Worm (Caenorhabditis elegans): ENCODE results near the gene thoc-5.
A peak's percentile ranks its signal among the peaks of the same experiment; 100 is the strongest.

The thoc-5 gene

DNA sequence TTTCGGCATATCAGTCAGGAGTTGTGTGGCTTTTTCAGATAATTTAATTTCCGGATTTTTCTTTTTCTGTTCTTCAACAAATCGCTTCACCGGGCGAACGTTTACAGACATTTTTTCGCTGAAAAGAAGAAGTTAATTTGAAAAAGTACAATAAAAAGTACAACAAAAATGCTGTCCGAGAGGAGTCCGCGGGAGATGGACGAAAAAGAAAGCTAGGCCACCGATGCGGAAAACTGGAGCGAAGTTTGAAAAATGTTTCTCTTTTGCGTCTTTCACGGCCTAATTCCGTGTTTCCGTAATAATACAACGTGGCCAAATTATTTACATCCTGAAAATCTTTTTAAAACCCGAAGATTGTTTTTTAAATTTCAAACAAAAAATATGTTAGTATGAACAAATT, at the start of gene thoc-5:
TSS of gene thoc-5 (minus strand) at position 152 of the 400 bp plus-strand sequence.
- TF ChIP-seq aly-1 (tag; optimal IDR thresholded peaks at IDR 0.05) (no peak), tbx-11 (GFP tag; IDR thresholded peaks at IDR 0.05) (no peak), tra-4 (tag; optimal IDR thresholded peaks at IDR 0.05) (no peak), ets-7 (tag; optimal IDR thresholded peaks at IDR 0.05) (peak; percentile 10), hmg-4 (GFP tag; optimal IDR thresholded peaks at IDR 0.05) (no peak), ama-1 (optimal IDR thresholded peaks at IDR 0.05) (no peak), ceh-13 (GFP tag; optimal IDR thresholded peaks at IDR 0.05) (no peak), flt-1 (GFP tag; IDR thresholded peaks at IDR 0.05) (peak; percentile 58), hmbx-1 (tag; optimal IDR thresholded peaks at IDR 0.05) (no peak), pes-1 (GFP tag; IDR thresholded peaks at IDR 0.05) (peak; percentile 67), ceh-36 (tag; optimal IDR thresholded peaks at IDR 0.05) (no peak), sea-1 (GFP tag; conservative IDR thresholded peaks at IDR 0.05) (no peak), scrt-1 (GFP tag; IDR thresholded peaks at IDR 0.05) (no peak), B0310.2 (tag; optimal IDR thresholded peaks at IDR 0.05) (no peak), F13C5.2 (tag; optimal IDR thresholded peaks at IDR 0.05) (peak; percentile 27), tbx-37 (GFP tag; conservative IDR thresholded peaks at IDR 0.05) (peak; percentile 85), hnd-1 (tag; optimal IDR thresholded peaks at IDR 0.05) (no peak)

ce11 chrIII:5395746-5396145, 46.5 kb upstream of the thoc-5 start:
- no peak for TF ChIP-seq flt-1 (GFP tag; IDR thresholded peaks at IDR 0.05)
- no peak for TF ChIP-seq B0310.2 (tag; optimal IDR thresholded peaks at IDR 0.05)
- TF ChIP-seq aly-1 (tag; optimal IDR thresholded peaks at IDR 0.05): no peak
- no peak for TF ChIP-seq pes-1 (GFP tag; IDR thresholded peaks at IDR 0.05)
- no peak for TF ChIP-seq hmbx-1 (tag; optimal IDR thresholded peaks at IDR 0.05)
- TF ChIP-seq scrt-1 (GFP tag; IDR thresholded peaks at IDR 0.05): no peak
- no peak for TF ChIP-seq ceh-36 (tag; optimal IDR thresholded peaks at IDR 0.05)
- no peak for TF ChIP-seq ceh-13 (GFP tag; optimal IDR thresholded peaks at IDR 0.05)
- TF ChIP-seq sea-1 (GFP tag; conservative IDR thresholded peaks at IDR 0.05): no peak
- TF ChIP-seq F13C5.2 (tag; optimal IDR thresholded peaks at IDR 0.05): no peak
- no peak for TF ChIP-seq tbx-11 (GFP tag; IDR thresholded peaks at IDR 0.05)

ce11 chrIII:5389365-5389764, 40.2 kb upstream of the thoc-5 start:
- TF ChIP-seq tbx-11 (GFP tag; IDR thresholded peaks at IDR 0.05) (no peak), hnd-1 (tag; optimal IDR thresholded peaks at IDR 0.05) (no peak), flt-1 (GFP tag; IDR thresholded peaks at IDR 0.05) (no peak)

ce11 chrIII:5388113-5388512, 38.9 kb upstream of the thoc-5 start:
- TF ChIP-seq B0310.2 (tag; optimal IDR thresholded peaks at IDR 0.05) (no peak), hnd-1 (tag; optimal IDR thresholded peaks at IDR 0.05) (no peak), tra-4 (tag; optimal IDR thresholded peaks at IDR 0.05) (no peak), ceh-36 (tag; optimal IDR thresholded peaks at IDR 0.05) (no peak), ets-7 (tag; optimal IDR thresholded peaks at IDR 0.05) (no peak), ceh-13 (GFP tag; optimal IDR thresholded peaks at IDR 0.05) (no peak), aly-1 (tag; optimal IDR thresholded peaks at IDR 0.05) (no peak), F13C5.2 (tag; optimal IDR thresholded peaks at IDR 0.05) (no peak), tbx-11 (GFP tag; IDR thresholded peaks at IDR 0.05) (no peak), hmbx-1 (tag; optimal IDR thresholded peaks at IDR 0.05) (no peak), sea-1 (GFP tag; conservative IDR thresholded peaks at IDR 0.05) (no peak), pes-1 (GFP tag; IDR thresholded peaks at IDR 0.05) (no peak), flt-1 (GFP tag; IDR thresholded peaks at IDR 0.05) (no peak), scrt-1 (GFP tag; IDR thresholded peaks at IDR 0.05) (no peak), ama-1 (optimal IDR thresholded peaks at IDR 0.05) (no peak), hmg-4 (GFP tag; optimal IDR thresholded peaks at IDR 0.05) (no peak), tbx-37 (GFP tag; conservative IDR thresholded peaks at IDR 0.05) (no peak)

ce11 chrIII:5385315-5385714, 36.1 kb upstream of the thoc-5 start, which contains the start of gene Y32H12A.7:
Y32H12A.7 (minus strand) TSS chrIII:5385415.
- no peak for TF ChIP-seq hmg-4 (GFP tag; optimal IDR thresholded peaks at IDR 0.05)
- TF ChIP-seq ceh-36 (tag; optimal IDR thresholded peaks at IDR 0.05): no peak
- TF ChIP-seq ama-1 (optimal IDR thresholded peaks at IDR 0.05): no peak
- no peak for TF ChIP-seq ceh-13 (GFP tag; optimal IDR thresholded peaks at IDR 0.05)
- TF ChIP-seq flt-1 (GFP tag; IDR thresholded peaks at IDR 0.05): no peak
- TF ChIP-seq tbx-37 (GFP tag; conservative IDR thresholded peaks at IDR 0.05): no peak
- no peak for TF ChIP-seq F13C5.2 (tag; optimal IDR thresholded peaks at IDR 0.05)

DNA sequence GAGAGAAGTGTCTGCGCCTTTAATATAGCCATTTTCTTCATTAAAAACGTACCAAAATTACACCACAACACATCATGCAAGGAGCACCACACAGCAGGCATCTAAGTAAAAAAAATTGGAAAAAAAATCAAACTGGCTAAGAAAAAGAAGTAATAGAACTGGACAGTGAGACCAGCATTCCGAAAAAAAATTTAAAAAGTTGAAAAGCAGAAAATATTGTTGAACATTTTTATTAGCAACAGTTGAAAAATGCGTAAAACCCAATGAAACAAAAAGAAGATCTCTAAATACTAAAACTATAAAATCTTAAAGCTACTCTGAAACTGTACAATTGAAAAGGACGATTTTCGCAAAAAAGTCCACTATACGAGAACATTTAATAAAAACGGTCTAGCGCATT, 32.9 kb upstream of the thoc-5 start, which contains the start of gene Y32H12A.6:
TSS of gene Y32H12A.6 (minus strand) at position 101 of the 400 bp plus-strand sequence.
- TF ChIP-seq tbx-37 (GFP tag; conservative IDR thresholded peaks at IDR 0.05) (no peak), tbx-11 (GFP tag; IDR thresholded peaks at IDR 0.05) (no peak), B0310.2 (tag; optimal IDR thresholded peaks at IDR 0.05) (no peak), ama-1 (optimal IDR thresholded peaks at IDR 0.05) (no peak), ets-7 (tag; optimal IDR thresholded peaks at IDR 0.05) (no peak), hmg-4 (GFP tag; optimal IDR thresholded peaks at IDR 0.05) (no peak), F13C5.2 (tag; optimal IDR thresholded peaks at IDR 0.05) (no peak), scrt-1 (GFP tag; IDR thresholded peaks at IDR 0.05) (no peak), ceh-13 (GFP tag; optimal IDR thresholded peaks at IDR 0.05) (no peak), hmbx-1 (tag; optimal IDR thresholded peaks at IDR 0.05) (no peak), flt-1 (GFP tag; IDR thresholded peaks at IDR 0.05) (no peak), tra-4 (tag; optimal IDR thresholded peaks at IDR 0.05) (no peak), aly-1 (tag; optimal IDR thresholded peaks at IDR 0.05) (no peak), ceh-36 (tag; optimal IDR thresholded peaks at IDR 0.05) (no peak), sea-1 (GFP tag; conservative IDR thresholded peaks at IDR 0.05) (no peak), hnd-1 (tag; optimal IDR thresholded peaks at IDR 0.05) (no peak), pes-1 (GFP tag; IDR thresholded peaks at IDR 0.05) (no peak)

ce11 chrIII:5380554-5380953, 31.4 kb upstream of the thoc-5 start:
- TF ChIP-seq scrt-1 (GFP tag; IDR thresholded peaks at IDR 0.05) (no peak), ceh-13 (GFP tag; optimal IDR thresholded peaks at IDR 0.05) (no peak), tbx-37 (GFP tag; conservative IDR thresholded peaks at IDR 0.05) (no peak)

- TF ChIP-seq ceh-36 (tag; optimal IDR thresholded peaks at IDR 0.05): no peak
- TF ChIP-seq hmg-4 (GFP tag; optimal IDR thresholded peaks at IDR 0.05): peak; percentile 18
- TF ChIP-seq hnd-1 (tag; optimal IDR thresholded peaks at IDR 0.05): no peak
Observed at ce11 chrIII:5379879-5380331, 30.7 kb upstream of the thoc-5 start, which contains the start of gene paqr-2. paqr-2 (minus strand) TSS chrIII:5379929.

Measured in whole organism, early embryonic.